Worm (Caenorhabditis elegans) whole organism, L1 larva: ENCODE measurements around the gene chpf-1.
A peak's percentile ranks its signal among the peaks of the same experiment; 100 is the strongest.

Experiments
- C04F5.9 ChIP-seq: sonication (generic microtip); optimal IDR thresholded peaks from 2 replicates; lab custom pipeline; 2016; ENCODE audit warnings: missing genetic modification characterization, missing compliant biosample characterization
- C16A3.4 ChIP-seq: fragments of 150-350 bp; optimal IDR thresholded peaks from 2 replicates; lab custom pipeline; 2014; ENCODE audit warnings: missing biosample characterization, missing genetic modification characterization
- F16B12.6 ChIP-seq: fragments of 150-350 bp; optimal IDR thresholded peaks from 2 replicates; lab custom pipeline; 2014; ENCODE audit warnings: missing biosample characterization, missing genetic modification characterization
- aha-1 ChIP-seq: fragments of 150-350 bp; optimal IDR thresholded peaks from 2 replicates; lab custom pipeline; 2014; ENCODE audit warnings: missing biosample characterization, missing genetic modification characterization
- ceh-82 ChIP-seq, 3 experiments: fragments of 150-350 bp in 1 of 3; sonication (generic microtip) in 2 of 3; optimal IDR thresholded peaks; 2 replicates each; lab custom pipeline; 2014 to 2017; ENCODE audit warnings: missing biosample characterization in 3 of 3, missing genetic modification characterization in 3 of 3
- ceh-90 ChIP-seq: sonication (generic microtip); optimal IDR thresholded peaks from 2 replicates; lab custom pipeline; 2016; ENCODE audit warnings: missing genetic modification characterization, missing compliant biosample characterization
- ces-1 ChIP-seq: fragments of 150-350 bp; optimal IDR thresholded peaks from 2 replicates; lab custom pipeline; 2014; ENCODE audit warnings: missing biosample characterization, missing genetic modification reagents, missing genetic modification characterization
- dsc-1 ChIP-seq: sonication (generic microtip); optimal IDR thresholded peaks from 2 replicates; lab custom pipeline; 2016; ENCODE audit warnings: mild to moderate bottlenecking, missing genetic modification characterization, missing compliant biosample characterization
- efl-1 ChIP-seq, 4 experiments: fragments of 150-350 bp; optimal IDR thresholded peaks in 3 of 4; peaks in 1 of 4; 1 replicate in 1 of 4; 2 replicates in 3 of 4; lab custom pipeline; 2014; ENCODE audit warnings: missing biosample characterization in 2 of 4, missing genetic modification characterization in 2 of 4, missing genetic modification reagents in 2 of 4
- egl-13 ChIP-seq: sonication (generic microtip); optimal IDR thresholded peaks from 2 replicates; lab custom pipeline; 2016; ENCODE audit warnings: missing genotype, missing genetic modification reagents, missing genetic modification characterization, missing compliant biosample characterization
- egl-27 ChIP-seq, 2 experiments: fragments of 150-350 bp in 1 of 2; sonication (generic microtip); optimal IDR thresholded peaks; 3 replicates each; lab custom pipeline; 2017 to 2018; ENCODE audit warnings: missing biosample characterization in 2 of 2, missing genetic modification characterization in 2 of 2, missing genetic modification reagents in 2 of 2
- elt-2 ChIP-seq: sonication (generic microtip); optimal IDR thresholded peaks from 2 replicates; lab custom pipeline; 2016; ENCODE audit warnings: missing genetic modification characterization, mild to moderate bottlenecking, inconsistent platforms, missing compliant biosample characterization, missing genetic modification reagents
- elt-3 ChIP-seq, 6 experiments: fragments of 150-350 bp in 1 of 6; sonication (generic microtip); optimal IDR thresholded peaks; 2 replicates each; lab custom pipeline; 2017 to 2018; ENCODE audit warnings: missing biosample characterization in 6 of 6, missing genetic modification characterization in 6 of 6, inconsistent platforms in 1 of 6
- fkh-10 ChIP-seq: sonication (generic microtip); optimal IDR thresholded peaks from 2 replicates; lab custom pipeline; 2017; ENCODE audit warnings: missing biosample characterization, missing genetic modification reagents, missing genetic modification characterization
- fkh-4 ChIP-seq: sonication (generic microtip); optimal IDR thresholded peaks from 2 replicates; lab custom pipeline; 2016; ENCODE audit warnings: missing compliant biosample characterization, missing genetic modification characterization, borderline replicate concordance
- fkh-8 ChIP-seq: sonication (generic microtip); optimal IDR thresholded peaks from 2 replicates; lab custom pipeline; 2016; ENCODE audit warnings: mild to moderate bottlenecking, missing genetic modification characterization, missing compliant biosample characterization
- fos-1 ChIP-seq: fragments of 150-350 bp; optimal IDR thresholded peaks from 2 replicates; lab custom pipeline; 2014; ENCODE audit warnings: missing biosample characterization, missing genetic modification characterization
- grh-1 ChIP-seq: fragments of 200-800 bp; sonication (Bioruptor generic); IDR thresholded peaks from 2 replicates; pipeline ENCODE4 v1.3.6; 2022; ENCODE audit warnings: missing genetic modification reagents, missing genetic modification characterization, missing compliant biosample characterization
- hlh-17 ChIP-seq: fragments of 200-800 bp; sonication (Bioruptor generic); optimal IDR thresholded peaks from 2 replicates; lab custom pipeline; 2018; ENCODE audit warnings: missing genetic modification characterization, mild to moderate bottlenecking, missing compliant biosample characterization, moderate library complexity, borderline replicate concordance
- hlh-4 ChIP-seq: sonication (generic microtip); optimal IDR thresholded peaks from 2 replicates; lab custom pipeline; 2016; ENCODE audit warnings: mild to moderate bottlenecking, missing genetic modification characterization, missing compliant biosample characterization
- irx-1 ChIP-seq: sonication (generic microtip); optimal IDR thresholded peaks from 2 replicates; lab custom pipeline; 2016; ENCODE audit warnings: missing genetic modification characterization, missing compliant biosample characterization
- isw-1 ChIP-seq: fragments of 200-800 bp; sonication (Bioruptor generic); IDR thresholded peaks from 2 replicates; pipeline ENCODE4 v1.3.6; 2022; ENCODE audit warnings: missing genetic modification characterization, missing compliant biosample characterization
- jun-1 ChIP-seq: fragments of 150-350 bp; optimal IDR thresholded peaks from 2 replicates; lab custom pipeline; 2014; ENCODE audit warnings: missing biosample characterization, missing genetic modification reagents, missing genetic modification characterization
- lin-14 ChIP-seq: fragments of 200-800 bp; sonication (Bioruptor generic); optimal IDR thresholded peaks from 2 replicates; lab custom pipeline; 2018; ENCODE audit warnings: mild to moderate bottlenecking, missing genetic modification characterization, moderate library complexity, missing compliant biosample characterization
- lin-15B ChIP-seq: fragments of 150-350 bp; sonication (generic microtip); optimal IDR thresholded peaks from 3 replicates; lab custom pipeline; 2014; ENCODE audit warnings: missing biosample characterization, missing genetic modification characterization
- lin-39 ChIP-seq: fragments of 150-350 bp; optimal IDR thresholded peaks from 2 replicates; lab custom pipeline; 2014; ENCODE audit warnings: missing biosample characterization, missing genetic modification reagents, missing genetic modification characterization
- mab-9 ChIP-seq: fragments of 200-800 bp; sonication (Bioruptor generic); IDR thresholded peaks from 2 replicates; pipeline ENCODE4 v1.3.6; 2022; ENCODE audit warnings: missing genetic modification reagents, missing genetic modification characterization, missing compliant biosample characterization
- mdl-1 ChIP-seq, 2 experiments: fragments of 150-350 bp; optimal IDR thresholded peaks; 2 replicates each; lab custom pipeline; 2014 to 2017; ENCODE audit warnings: missing biosample characterization in 2 of 2, missing genetic modification characterization in 2 of 2, inconsistent platforms in 1 of 2
- mef-2 ChIP-seq: fragments of 150-350 bp; optimal IDR thresholded peaks from 2 replicates; lab custom pipeline; 2014; ENCODE audit warnings: missing biosample characterization, missing genetic modification characterization
- mep-1 ChIP-seq: fragments of 150-350 bp; optimal IDR thresholded peaks from 2 replicates; lab custom pipeline; 2014; ENCODE audit warnings: missing biosample characterization, missing genetic modification characterization
- nhr-11 ChIP-seq: fragments of 150-350 bp; optimal IDR thresholded peaks from 2 replicates; lab custom pipeline; 2014; ENCODE audit warnings: missing biosample characterization, missing genetic modification characterization
- nhr-237 ChIP-seq: fragments of 150-350 bp; optimal IDR thresholded peaks from 2 replicates; lab custom pipeline; 2014; ENCODE audit warnings: missing biosample characterization, missing genetic modification characterization
- nhr-76 ChIP-seq: sonication (generic microtip); optimal IDR thresholded peaks from 2 replicates; lab custom pipeline; 2017; ENCODE audit warnings: missing biosample characterization, missing genetic modification characterization
- nhr-84 ChIP-seq: sonication (generic microtip); optimal IDR thresholded peaks from 2 replicates; lab custom pipeline; 2017; ENCODE audit warnings: missing biosample characterization, missing genetic modification characterization
- nhr-85 ChIP-seq: sonication (generic microtip); peaks from one replicate; lab custom pipeline; 2016; ENCODE audit warnings: missing genetic modification characterization, inconsistent platforms, missing compliant biosample characterization
- pag-3 ChIP-seq: sonication (generic microtip); optimal IDR thresholded peaks from 2 replicates; lab custom pipeline; 2017; ENCODE audit warnings: missing genetic modification characterization, mild to moderate bottlenecking, missing compliant biosample characterization, antibody characterized with exemption, borderline replicate concordance; ENCODE audit not compliant: insufficient read depth
- pax-3 ChIP-seq: fragments of 200-800 bp; sonication (Bioruptor generic); optimal IDR thresholded peaks from 2 replicates; lab custom pipeline; 2018; ENCODE audit warnings: mild to moderate bottlenecking, missing genetic modification characterization, moderate library complexity, missing compliant biosample characterization
- pqm-1 ChIP-seq: sonication (generic microtip); optimal IDR thresholded peaks from 3 replicates; lab custom pipeline; 2017; ENCODE audit warnings: missing biosample characterization, missing genetic modification characterization
- rnt-1 ChIP-seq: sonication (generic microtip); optimal IDR thresholded peaks from 2 replicates; lab custom pipeline; 2016; ENCODE audit warnings: mild to moderate bottlenecking, missing genetic modification characterization, moderate library complexity, missing compliant biosample characterization
- skn-1 ChIP-seq: fragments of 150-350 bp; optimal IDR thresholded peaks from 2 replicates; lab custom pipeline; 2014; ENCODE audit warnings: missing biosample characterization, missing genetic modification characterization
- sox-4 ChIP-seq: sonication (generic microtip); optimal IDR thresholded peaks from 2 replicates; lab custom pipeline; 2016; ENCODE audit warnings: missing genetic modification characterization, missing compliant biosample characterization
- sptf-1 ChIP-seq: fragments of 150-350 bp; optimal IDR thresholded peaks from 2 replicates; lab custom pipeline; 2014; ENCODE audit warnings: missing biosample characterization, missing genetic modification characterization
- sup-37 ChIP-seq: fragments of 200-800 bp; sonication (Bioruptor generic); optimal IDR thresholded peaks from 2 replicates; lab custom pipeline; 2018; ENCODE audit warnings: mild to moderate bottlenecking, missing genetic modification characterization, missing compliant biosample characterization
- tbx-2 ChIP-seq: sonication (generic microtip); optimal IDR thresholded peaks from 2 replicates; lab custom pipeline; 2016; ENCODE audit warnings: missing genetic modification characterization, missing compliant biosample characterization
- tlp-1 ChIP-seq: fragments of 150-350 bp; optimal IDR thresholded peaks from 2 replicates; lab custom pipeline; 2014; ENCODE audit warnings: missing biosample characterization, missing genetic modification characterization
- unc-62 ChIP-seq: fragments of 150-350 bp; optimal IDR thresholded peaks from 2 replicates; lab custom pipeline; 2014; ENCODE audit warnings: missing biosample characterization, missing genetic modification reagents, missing genetic modification characterization
- unc-86 ChIP-seq: sonication (generic microtip); optimal IDR thresholded peaks from 2 replicates; lab custom pipeline; 2016; ENCODE audit warnings: missing genetic modification characterization, missing compliant biosample characterization
- unc-98 ChIP-seq: fragments of 200-800 bp; sonication (Bioruptor generic); IDR thresholded peaks from 2 replicates; pipeline ENCODE4 v1.3.6; 2022; ENCODE audit warnings: missing genetic modification characterization, missing compliant biosample characterization
- vab-15 ChIP-seq: sonication (generic microtip); optimal IDR thresholded peaks from 2 replicates; lab custom pipeline; 2017; ENCODE audit warnings: missing genotype, mild to moderate bottlenecking, missing genetic modification characterization, missing compliant biosample characterization
- zip-4 ChIP-seq: fragments of 200-800 bp; sonication (Bioruptor generic); optimal IDR thresholded peaks from 2 replicates; lab custom pipeline; 2018; ENCODE audit warnings: mild to moderate bottlenecking, missing genetic modification characterization, moderate library complexity, missing compliant biosample characterization
- ztf-11 ChIP-seq, 2 experiments: sonication (generic microtip); optimal IDR thresholded peaks; 2 replicates each; lab custom pipeline; 2016 to 2017; ENCODE audit warnings: missing genetic modification characterization in 2 of 2, missing biosample characterization in 1 of 2, missing compliant biosample characterization in 1 of 2
- ztf-4 ChIP-seq: fragments of 150-350 bp; optimal IDR thresholded peaks from 2 replicates; lab custom pipeline; 2014; ENCODE audit warnings: missing biosample characterization, missing genetic modification characterization

chpf-1 gene

DNA sequence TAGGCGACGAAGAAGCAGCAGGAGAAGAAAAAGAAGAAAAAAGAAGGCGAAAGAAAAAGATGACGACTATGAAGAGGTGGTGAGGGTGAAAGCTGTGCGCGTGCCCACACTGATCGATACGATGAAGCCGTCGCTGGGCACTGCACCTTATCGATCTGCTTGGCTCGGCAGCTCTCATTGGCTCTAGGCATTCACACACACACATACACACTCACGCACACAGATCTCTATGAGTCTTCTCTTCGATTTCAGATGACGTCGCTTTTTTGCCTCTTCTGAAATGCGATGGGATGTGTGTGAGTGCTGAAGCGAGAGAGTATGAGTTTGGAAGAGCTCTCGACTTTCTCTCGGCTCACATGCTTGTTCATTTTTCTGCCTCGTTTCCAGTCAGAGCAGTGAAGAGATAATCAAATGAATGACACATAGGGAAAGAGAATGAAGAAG lies 28.6 kb downstream of the chpf-1 start (continued):
- TF ChIP-seq efl-1 (optimal IDR thresholded peaks at IDR 0.05; lab: Kevin White, UChicago) (peak; percentile 44 to 53), efl-1 (GFP tag; optimal IDR thresholded peaks at IDR 0.05 in 1 of 2; lab: Kevin White, UChicago) (peak in 1 of 2 experiments; percentile 19), mab-9 (GFP tag; lab: Robert Waterston, UW) (peak; percentile 9; the same call in 1 of the 2 replicates), lin-15B (peak; percentile 5), nhr-11 (no peak), tbx-2 (tag; lab: Kevin White, UChicago) (peak; percentile 82), elt-3 (tag; optimal IDR thresholded peaks at IDR 0.05; lab: Kevin White, UChicago) (no peak), F16B12.6 (tag; lab: Kevin White, UChicago) (no peak), ceh-82 (tag; optimal IDR thresholded peaks at IDR 0.05; lab: Kevin White, UChicago) (peak; percentile 44 to 81 (median 54)), jun-1 (tag; lab: Kevin White, UChicago) (peak; percentile 41), ztf-11 (tag; optimal IDR thresholded peaks at IDR 0.05; lab: Kevin White, UChicago) (peak in 1 of 2 experiments; percentile 25), C04F5.9 (tag; lab: Kevin White, UChicago) (no peak), unc-98 (GFP tag; lab: Robert Waterston, UW) (no peak), irx-1 (tag; lab: Kevin White, UChicago) (peak; percentile 55), sptf-1 (tag; lab: Kevin White, UChicago) (no peak), dsc-1 (tag; lab: Kevin White, UChicago) (peak; percentile 68), fos-1 (tag; lab: Kevin White, UChicago) (peak; percentile 74), mep-1 (peak; percentile 55), nhr-85 (tag; lab: Kevin White, UChicago) (no peak), mef-2 (tag; lab: Kevin White, UChicago) (peak; percentile 53), tlp-1 (tag; lab: Kevin White, UChicago) (no peak), egl-27 (tag; optimal IDR thresholded peaks at IDR 0.05; lab: Kevin White, UChicago) (peak in 1 of 2 experiments; percentile 27), egl-13 (tag; lab: Kevin White, UChicago) (peak; percentile 91), hlh-17 (GFP tag; lab: Kevin White, UChicago) (no peak), lin-39 (tag; lab: Kevin White, UChicago) (no peak), nhr-76 (tag; lab: Kevin White, UChicago) (no peak), nhr-84 (tag; lab: Kevin White, UChicago) (no peak), ces-1 (GFP tag; lab: Kevin White, UChicago) (peak; percentile 70), isw-1 (GFP tag; lab: Robert Waterston, UW) (peak; percentile 78), aha-1 (tag; lab: Kevin White, UChicago) (no peak), pax-3 (tag; lab: Kevin White, UChicago) (peak; percentile 78), ztf-4 (tag; lab: Kevin White, UChicago) (peak; percentile 76), skn-1 (tag; lab: Kevin White, UChicago) (no peak), elt-2 (no peak), sox-4 (tag; lab: Kevin White, UChicago) (peak; percentile 43), unc-86 (tag; lab: Kevin White, UChicago) (peak; percentile 94), lin-14 (GFP tag; lab: Kevin White, UChicago) (peak; percentile 97), grh-1 (GFP tag; lab: Robert Waterston, UW) (no peak), pqm-1 (tag; lab: Kevin White, UChicago) (no peak), fkh-8 (tag; lab: Kevin White, UChicago) (peak; percentile 98), zip-4 (no peak), fkh-10 (GFP tag; lab: Kevin White, UChicago) (peak; percentile 97), rnt-1 (no peak), sup-37 (GFP tag; lab: Kevin White, UChicago) (no peak), C16A3.4 (no peak), mdl-1 (tag; optimal IDR thresholded peaks at IDR 0.05; lab: Kevin White, UChicago) (peak in 1 of 2 experiments; percentile 51), hlh-4 (tag; lab: Kevin White, UChicago) (no peak), pag-3 (tag; lab: Kevin White, UChicago) (no peak), unc-62 (no peak), nhr-237 (tag; lab: Kevin White, UChicago) (peak; percentile 24), ceh-90 (no peak), vab-15 (no peak), fkh-4 (no peak)
